Worm (Caenorhabditis elegans) whole organism, L1 larva: ENCODE measurements around the gene F01F1.14.

Source experiments
- C04F5.9 ChIP-seq: sonication (generic microtip); optimal IDR thresholded peaks from 2 replicates; lab custom pipeline; 2016; ENCODE audit warnings: missing genetic modification characterization, missing compliant biosample characterization
- C16A3.4 ChIP-seq: fragments of 150-350 bp; optimal IDR thresholded peaks from 2 replicates; lab custom pipeline; 2014; ENCODE audit warnings: missing biosample characterization, missing genetic modification characterization
- C34B4.2 ChIP-seq: sonication (generic microtip); optimal IDR thresholded peaks from 2 replicates; lab custom pipeline; 2017; ENCODE audit warnings: mild to moderate bottlenecking, missing genetic modification characterization, missing compliant biosample characterization
- F16B12.6 ChIP-seq: fragments of 150-350 bp; optimal IDR thresholded peaks from 2 replicates; lab custom pipeline; 2014; ENCODE audit warnings: missing biosample characterization, missing genetic modification characterization
- aly-2 ChIP-seq: fragments of 150-350 bp; optimal IDR thresholded peaks from 2 replicates; lab custom pipeline; 2014; ENCODE audit warnings: missing biosample characterization, missing genetic modification characterization
- ama-1 ChIP-seq: fragments of 150-350 bp; optimal IDR thresholded peaks from 2 replicates; lab custom pipeline; 2014
- blmp-1 ChIP-seq: fragments of 150-350 bp; optimal IDR thresholded peaks from 2 replicates; lab custom pipeline; 2014; ENCODE audit warnings: missing biosample characterization, missing genetic modification characterization
- ceh-8 ChIP-seq: fragments of 200-800 bp; sonication (Bioruptor generic); optimal IDR thresholded peaks from 2 replicates; lab custom pipeline; 2018; ENCODE audit warnings: mild to moderate bottlenecking, missing genetic modification characterization, moderate library complexity, missing compliant biosample characterization
- ceh-82 ChIP-seq, 3 experiments: fragments of 150-350 bp in 1 of 3; sonication (generic microtip) in 2 of 3; optimal IDR thresholded peaks; 2 replicates each; lab custom pipeline; 2014 to 2017; ENCODE audit warnings: missing biosample characterization in 3 of 3, missing genetic modification characterization in 3 of 3
- ceh-90 ChIP-seq: sonication (generic microtip); optimal IDR thresholded peaks from 2 replicates; lab custom pipeline; 2016; ENCODE audit warnings: missing genetic modification characterization, missing compliant biosample characterization
- dpl-1 ChIP-seq, 3 experiments: fragments of 150-350 bp in 2 of 3; sonication (generic microtip) in 1 of 3; optimal IDR thresholded peaks; 2 replicates each; lab custom pipeline; 2014 to 2017; ENCODE audit warnings: missing biosample characterization in 3 of 3, missing genetic modification characterization in 3 of 3, missing genetic modification reagents in 3 of 3
- efl-1 ChIP-seq, 4 experiments: fragments of 150-350 bp; optimal IDR thresholded peaks in 3 of 4; peaks in 1 of 4; 1 replicate in 1 of 4; 2 replicates in 3 of 4; lab custom pipeline; 2014; ENCODE audit warnings: missing biosample characterization in 2 of 4, missing genetic modification characterization in 2 of 4, missing genetic modification reagents in 2 of 4
- egl-13 ChIP-seq: sonication (generic microtip); optimal IDR thresholded peaks from 2 replicates; lab custom pipeline; 2016; ENCODE audit warnings: missing genotype, missing genetic modification reagents, missing genetic modification characterization, missing compliant biosample characterization
- egl-27 ChIP-seq, 2 experiments: fragments of 150-350 bp in 1 of 2; sonication (generic microtip); optimal IDR thresholded peaks; 3 replicates each; lab custom pipeline; 2017 to 2018; ENCODE audit warnings: missing biosample characterization in 2 of 2, missing genetic modification characterization in 2 of 2, missing genetic modification reagents in 2 of 2
- elt-2 ChIP-seq: sonication (generic microtip); optimal IDR thresholded peaks from 2 replicates; lab custom pipeline; 2016; ENCODE audit warnings: missing genetic modification characterization, mild to moderate bottlenecking, inconsistent platforms, missing compliant biosample characterization, missing genetic modification reagents
- elt-3 ChIP-seq, 6 experiments: fragments of 150-350 bp in 1 of 6; sonication (generic microtip); optimal IDR thresholded peaks; 2 replicates each; lab custom pipeline; 2017 to 2018; ENCODE audit warnings: missing biosample characterization in 6 of 6, missing genetic modification characterization in 6 of 6, inconsistent platforms in 1 of 6
- fkh-10 ChIP-seq: sonication (generic microtip); optimal IDR thresholded peaks from 2 replicates; lab custom pipeline; 2017; ENCODE audit warnings: missing biosample characterization, missing genetic modification reagents, missing genetic modification characterization
- fkh-4 ChIP-seq: sonication (generic microtip); optimal IDR thresholded peaks from 2 replicates; lab custom pipeline; 2016; ENCODE audit warnings: missing compliant biosample characterization, missing genetic modification characterization, borderline replicate concordance
- grh-1 ChIP-seq: fragments of 200-800 bp; sonication (Bioruptor generic); IDR thresholded peaks from 2 replicates; pipeline ENCODE4 v1.3.6; 2022; ENCODE audit warnings: missing genetic modification reagents, missing genetic modification characterization, missing compliant biosample characterization
- hlh-4 ChIP-seq: sonication (generic microtip); optimal IDR thresholded peaks from 2 replicates; lab custom pipeline; 2016; ENCODE audit warnings: mild to moderate bottlenecking, missing genetic modification characterization, missing compliant biosample characterization
- hpl-2 ChIP-seq: fragments of 150-350 bp; optimal IDR thresholded peaks from 2 replicates; lab custom pipeline; 2014; ENCODE audit warnings: missing biosample characterization, missing genetic modification reagents, missing genetic modification characterization
- lin-14 ChIP-seq: fragments of 200-800 bp; sonication (Bioruptor generic); optimal IDR thresholded peaks from 2 replicates; lab custom pipeline; 2018; ENCODE audit warnings: mild to moderate bottlenecking, missing genetic modification characterization, moderate library complexity, missing compliant biosample characterization
- lin-35 ChIP-seq, 2 experiments: fragments of 150-350 bp; optimal IDR thresholded peaks; 2 replicates each; lab custom pipeline; 2014; ENCODE audit warnings: missing biosample characterization in 2 of 2, missing genetic modification characterization in 2 of 2, missing genetic modification reagents in 2 of 2
- lin-39 ChIP-seq: fragments of 150-350 bp; optimal IDR thresholded peaks from 2 replicates; lab custom pipeline; 2014; ENCODE audit warnings: missing biosample characterization, missing genetic modification reagents, missing genetic modification characterization
- lsy-2 ChIP-seq, 2 experiments: fragments of 150-350 bp; optimal IDR thresholded peaks; 2 replicates each; lab custom pipeline; 2014; ENCODE audit warnings: missing biosample characterization in 2 of 2, missing genetic modification characterization in 2 of 2
- mdl-1 ChIP-seq, 2 experiments: fragments of 150-350 bp; optimal IDR thresholded peaks; 2 replicates each; lab custom pipeline; 2014 to 2017; ENCODE audit warnings: missing biosample characterization in 2 of 2, missing genetic modification characterization in 2 of 2, inconsistent platforms in 1 of 2
- mef-2 ChIP-seq: fragments of 150-350 bp; optimal IDR thresholded peaks from 2 replicates; lab custom pipeline; 2014; ENCODE audit warnings: missing biosample characterization, missing genetic modification characterization
- mep-1 ChIP-seq: fragments of 150-350 bp; optimal IDR thresholded peaks from 2 replicates; lab custom pipeline; 2014; ENCODE audit warnings: missing biosample characterization, missing genetic modification characterization
- nhr-11 ChIP-seq: fragments of 150-350 bp; optimal IDR thresholded peaks from 2 replicates; lab custom pipeline; 2014; ENCODE audit warnings: missing biosample characterization, missing genetic modification characterization
- nhr-19 ChIP-seq: fragments of 200-800 bp; sonication (Bioruptor generic); conservative IDR thresholded peaks from 2 replicates; pipeline ENCODE4 v1.3.6; 2022; ENCODE audit warnings: missing genetic modification characterization, missing compliant biosample characterization
- nhr-20 ChIP-seq: sonication (generic microtip); optimal IDR thresholded peaks from 2 replicates; lab custom pipeline; 2016; ENCODE audit warnings: mild to moderate bottlenecking, missing genetic modification characterization, missing compliant biosample characterization
- nhr-47 ChIP-seq: sonication (generic microtip); optimal IDR thresholded peaks from 2 replicates; lab custom pipeline; 2016; ENCODE audit warnings: mild to moderate bottlenecking, missing genetic modification characterization, moderate library complexity, missing compliant biosample characterization
- nhr-71 ChIP-seq: sonication (generic microtip); optimal IDR thresholded peaks from 2 replicates; lab custom pipeline; 2016; ENCODE audit warnings: mild to moderate bottlenecking, missing genetic modification characterization, moderate library complexity, missing compliant biosample characterization
- nhr-77 ChIP-seq: fragments of 150-350 bp; optimal IDR thresholded peaks from 2 replicates; lab custom pipeline; 2014; ENCODE audit warnings: missing biosample characterization, missing genetic modification characterization
- nhr-85 ChIP-seq: sonication (generic microtip); peaks from one replicate; lab custom pipeline; 2016; ENCODE audit warnings: missing genetic modification characterization, inconsistent platforms, missing compliant biosample characterization
- nhr-90 ChIP-seq: sonication (generic microtip); optimal IDR thresholded peaks from 2 replicates; lab custom pipeline; 2016; ENCODE audit warnings: mild to moderate bottlenecking, missing genetic modification characterization, missing compliant biosample characterization; ENCODE audit not compliant: poor library complexity
- pag-3 ChIP-seq: sonication (generic microtip); optimal IDR thresholded peaks from 2 replicates; lab custom pipeline; 2017; ENCODE audit warnings: missing genetic modification characterization, mild to moderate bottlenecking, missing compliant biosample characterization, antibody characterized with exemption, borderline replicate concordance; ENCODE audit not compliant: insufficient read depth
- pax-3 ChIP-seq: fragments of 200-800 bp; sonication (Bioruptor generic); optimal IDR thresholded peaks from 2 replicates; lab custom pipeline; 2018; ENCODE audit warnings: mild to moderate bottlenecking, missing genetic modification characterization, moderate library complexity, missing compliant biosample characterization
- pqm-1 ChIP-seq: sonication (generic microtip); optimal IDR thresholded peaks from 3 replicates; lab custom pipeline; 2017; ENCODE audit warnings: missing biosample characterization, missing genetic modification characterization
- rnt-1 ChIP-seq: sonication (generic microtip); optimal IDR thresholded peaks from 2 replicates; lab custom pipeline; 2016; ENCODE audit warnings: mild to moderate bottlenecking, missing genetic modification characterization, moderate library complexity, missing compliant biosample characterization
- skn-1 ChIP-seq: fragments of 150-350 bp; optimal IDR thresholded peaks from 2 replicates; lab custom pipeline; 2014; ENCODE audit warnings: missing biosample characterization, missing genetic modification characterization
- snu-23 ChIP-seq: sonication (generic microtip); optimal IDR thresholded peaks from 2 replicates; lab custom pipeline; 2016; ENCODE audit warnings: missing genetic modification characterization, missing compliant biosample characterization
- sox-4 ChIP-seq: sonication (generic microtip); optimal IDR thresholded peaks from 2 replicates; lab custom pipeline; 2016; ENCODE audit warnings: missing genetic modification characterization, missing compliant biosample characterization
- unc-30 ChIP-seq: sonication (generic microtip); optimal IDR thresholded peaks from 2 replicates; lab custom pipeline; 2017; ENCODE audit warnings: missing biosample characterization, missing genetic modification characterization
- unc-62 ChIP-seq: fragments of 150-350 bp; optimal IDR thresholded peaks from 2 replicates; lab custom pipeline; 2014; ENCODE audit warnings: missing biosample characterization, missing genetic modification reagents, missing genetic modification characterization
- unc-98 ChIP-seq: fragments of 200-800 bp; sonication (Bioruptor generic); IDR thresholded peaks from 2 replicates; pipeline ENCODE4 v1.3.6; 2022; ENCODE audit warnings: missing genetic modification characterization, missing compliant biosample characterization
- zag-1 ChIP-seq: fragments of 150-350 bp; optimal IDR thresholded peaks from 2 replicates; lab custom pipeline; 2014; ENCODE audit warnings: missing biosample characterization, missing genetic modification characterization
- zip-4 ChIP-seq: fragments of 200-800 bp; sonication (Bioruptor generic); optimal IDR thresholded peaks from 2 replicates; lab custom pipeline; 2018; ENCODE audit warnings: mild to moderate bottlenecking, missing genetic modification characterization, moderate library complexity, missing compliant biosample characterization
- ztf-4 ChIP-seq: fragments of 150-350 bp; optimal IDR thresholded peaks from 2 replicates; lab custom pipeline; 2014; ENCODE audit warnings: missing biosample characterization, missing genetic modification characterization

Gene F01F1.14

ce11 chrIII:5919799-5920387 is 37.2 kb upstream of the F01F1.14 start, which contains the start of the genes tdo-2 and C28H8.2 (continued):
- TF ChIP-seq rnt-1 (tag; lab: Kevin White, UChicago) (no peak), snu-23 (peak; percentile 75), sox-4 (no peak), mep-1 (peak; percentile 48), hlh-4 (tag; lab: Kevin White, UChicago) (no peak), hpl-2 (GFP tag; lab: Kevin White, UChicago) (no peak), grh-1 (peak; percentile 71), fkh-4 (tag; lab: Kevin White, UChicago) (no peak), pqm-1 (tag; lab: Kevin White, UChicago) (no peak), ceh-8 (no peak), nhr-19 (peak; percentile 78), nhr-20 (tag; lab: Kevin White, UChicago) (peak; percentile 91), F16B12.6 (tag; lab: Kevin White, UChicago) (no peak), ceh-90 (tag; lab: Kevin White, UChicago) (no peak), pag-3 (no peak), unc-30 (no peak), lin-39 (tag; lab: Kevin White, UChicago) (no peak), zip-4 (GFP tag; lab: Kevin White, UChicago) (no peak), aly-2 (no peak), dpl-1 (GFP tag; optimal IDR thresholded peaks at IDR 0.05; lab: Kevin White, UChicago) (peak; percentile 8 to 42 (median 27)), egl-27 (tag; optimal IDR thresholded peaks at IDR 0.05; lab: Kevin White, UChicago) (no peak), skn-1 (peak; percentile 4), nhr-77 (no peak), elt-3 (tag; optimal IDR thresholded peaks at IDR 0.05; lab: Kevin White, UChicago) (peak in 5 of 6 experiments; percentile 83 to 96 (median 93)), zag-1 (tag; lab: Kevin White, UChicago) (no peak), egl-13 (tag; lab: Kevin White, UChicago) (no peak)

- peak; percentile 59 for TF ChIP-seq nhr-71
- TF ChIP-seq mdl-1 (tag; optimal IDR thresholded peaks at IDR 0.05; lab: Kevin White, UChicago), result no peak
- peak; percentile 22 for TF ChIP-seq C16A3.4 (tag; lab: Kevin White, UChicago)
- no peak for TF ChIP-seq fkh-4 (tag; lab: Kevin White, UChicago)
- peak; percentile 43 for TF ChIP-seq ama-1 (lab: Kevin White, UChicago)
- TF ChIP-seq unc-98 (GFP tag; lab: Robert Waterston, UW), result no peak
- peak; percentile 16 for TF ChIP-seq lin-14 (GFP tag; lab: Kevin White, UChicago)
- TF ChIP-seq grh-1, result no peak
- TF ChIP-seq nhr-20 (tag; lab: Kevin White, UChicago), result peak; percentile 27
- no peak for TF ChIP-seq C34B4.2 (tag; lab: Kevin White, UChicago)
- TF ChIP-seq ceh-8, result no peak
- TF ChIP-seq lin-35 (GFP tag; optimal IDR thresholded peaks at IDR 0.05; lab: Kevin White, UChicago), result peak in 1 of 2 experiments; percentile 57
- TF ChIP-seq snu-23, result peak; percentile 21
- no peak for TF ChIP-seq nhr-11
- TF ChIP-seq efl-1 (optimal IDR thresholded peaks at IDR 0.05; lab: Kevin White, UChicago), result peak in 1 of 2 experiments; percentile 21
- peak in 1 of 2 experiments; percentile 70 for TF ChIP-seq efl-1 (GFP tag; optimal IDR thresholded peaks at IDR 0.05 in 1 of 2; lab: Kevin White, UChicago)
- no peak for TF ChIP-seq C04F5.9 (tag; lab: Kevin White, UChicago)
- TF ChIP-seq dpl-1 (GFP tag; optimal IDR thresholded peaks at IDR 0.05; lab: Kevin White, UChicago), result no peak
- no peak for TF ChIP-seq ceh-82 (tag; optimal IDR thresholded peaks at IDR 0.05; lab: Kevin White, UChicago)
- peak; percentile 40 for TF ChIP-seq nhr-85 (tag; lab: Kevin White, UChicago)
- TF ChIP-seq nhr-47 (tag; lab: Kevin White, UChicago), result peak; percentile 12
- TF ChIP-seq ztf-4, result peak; percentile 11
- peak; percentile 34 for TF ChIP-seq pqm-1 (tag; lab: Kevin White, UChicago)
- TF ChIP-seq mef-2 (tag; lab: Kevin White, UChicago), result no peak
- TF ChIP-seq pax-3 (tag; lab: Kevin White, UChicago), result peak; percentile 9
- TF ChIP-seq fkh-10 (GFP tag; lab: Kevin White, UChicago), result no peak
- TF ChIP-seq lsy-2 (tag; optimal IDR thresholded peaks at IDR 0.05; lab: Kevin White, UChicago), result peak in 1 of 2 experiments; percentile 34
- TF ChIP-seq zag-1 (tag; lab: Kevin White, UChicago), result no peak
- TF ChIP-seq nhr-90, result peak; percentile 75
- no peak for TF ChIP-seq blmp-1 (tag; lab: Kevin White, UChicago)
- peak; percentile 67 for TF ChIP-seq elt-2 (tag; lab: Kevin White, UChicago)
- no peak for TF ChIP-seq unc-62 (GFP tag; lab: Kevin White, UChicago)
Measured at ce11 chrIII:5917365-5917958, 34.7 kb upstream of the F01F1.14 start.
